Worm (Caenorhabditis elegans) whole organism, L1 larva: ENCODE results near the gene C17G1.14.

Experiments used
- C04F5.9 ChIP-seq: sonication (generic microtip); optimal IDR thresholded peaks from 2 replicates; lab custom pipeline; 2016; ENCODE audit warnings: missing genetic modification characterization, missing compliant biosample characterization
- C34B4.2 ChIP-seq: sonication (generic microtip); optimal IDR thresholded peaks from 2 replicates; lab custom pipeline; 2017; ENCODE audit warnings: mild to moderate bottlenecking, missing genetic modification characterization, missing compliant biosample characterization
- F16B12.6 ChIP-seq: fragments of 150-350 bp; optimal IDR thresholded peaks from 2 replicates; lab custom pipeline; 2014; ENCODE audit warnings: missing biosample characterization, missing genetic modification characterization
- aha-1 ChIP-seq: fragments of 150-350 bp; optimal IDR thresholded peaks from 2 replicates; lab custom pipeline; 2014; ENCODE audit warnings: missing biosample characterization, missing genetic modification characterization
- aly-2 ChIP-seq: fragments of 150-350 bp; optimal IDR thresholded peaks from 2 replicates; lab custom pipeline; 2014; ENCODE audit warnings: missing biosample characterization, missing genetic modification characterization
- blmp-1 ChIP-seq: fragments of 150-350 bp; optimal IDR thresholded peaks from 2 replicates; lab custom pipeline; 2014; ENCODE audit warnings: missing biosample characterization, missing genetic modification characterization
- ceh-63 ChIP-seq: fragments of 200-800 bp; sonication (Bioruptor generic); optimal IDR thresholded peaks from 2 replicates; lab custom pipeline; 2018; ENCODE audit warnings: mild to moderate bottlenecking, missing genetic modification characterization, missing compliant biosample characterization
- ces-1 ChIP-seq: fragments of 150-350 bp; optimal IDR thresholded peaks from 2 replicates; lab custom pipeline; 2014; ENCODE audit warnings: missing biosample characterization, missing genetic modification reagents, missing genetic modification characterization
- dpl-1 ChIP-seq, 3 experiments: fragments of 150-350 bp in 2 of 3; sonication (generic microtip) in 1 of 3; optimal IDR thresholded peaks; 2 replicates each; lab custom pipeline; 2014 to 2017; ENCODE audit warnings: missing biosample characterization in 3 of 3, missing genetic modification characterization in 3 of 3, missing genetic modification reagents in 3 of 3
- egl-13 ChIP-seq: sonication (generic microtip); optimal IDR thresholded peaks from 2 replicates; lab custom pipeline; 2016; ENCODE audit warnings: missing genotype, missing genetic modification reagents, missing genetic modification characterization, missing compliant biosample characterization
- egl-27 ChIP-seq, 2 experiments: fragments of 150-350 bp in 1 of 2; sonication (generic microtip); optimal IDR thresholded peaks; 3 replicates each; lab custom pipeline; 2017 to 2018; ENCODE audit warnings: missing biosample characterization in 2 of 2, missing genetic modification characterization in 2 of 2, missing genetic modification reagents in 2 of 2
- elt-3 ChIP-seq, 6 experiments: fragments of 150-350 bp in 1 of 6; sonication (generic microtip); optimal IDR thresholded peaks; 2 replicates each; lab custom pipeline; 2017 to 2018; ENCODE audit warnings: missing biosample characterization in 6 of 6, missing genetic modification characterization in 6 of 6, inconsistent platforms in 1 of 6
- fkh-8 ChIP-seq: sonication (generic microtip); optimal IDR thresholded peaks from 2 replicates; lab custom pipeline; 2016; ENCODE audit warnings: mild to moderate bottlenecking, missing genetic modification characterization, missing compliant biosample characterization
- fos-1 ChIP-seq: fragments of 150-350 bp; optimal IDR thresholded peaks from 2 replicates; lab custom pipeline; 2014; ENCODE audit warnings: missing biosample characterization, missing genetic modification characterization
- grh-1 ChIP-seq: fragments of 200-800 bp; sonication (Bioruptor generic); IDR thresholded peaks from 2 replicates; pipeline ENCODE4 v1.3.6; 2022; ENCODE audit warnings: missing genetic modification reagents, missing genetic modification characterization, missing compliant biosample characterization
- hlh-17 ChIP-seq: fragments of 200-800 bp; sonication (Bioruptor generic); optimal IDR thresholded peaks from 2 replicates; lab custom pipeline; 2018; ENCODE audit warnings: missing genetic modification characterization, mild to moderate bottlenecking, missing compliant biosample characterization, moderate library complexity, borderline replicate concordance
- hlh-4 ChIP-seq: sonication (generic microtip); optimal IDR thresholded peaks from 2 replicates; lab custom pipeline; 2016; ENCODE audit warnings: mild to moderate bottlenecking, missing genetic modification characterization, missing compliant biosample characterization
- hpl-2 ChIP-seq: fragments of 150-350 bp; optimal IDR thresholded peaks from 2 replicates; lab custom pipeline; 2014; ENCODE audit warnings: missing biosample characterization, missing genetic modification reagents, missing genetic modification characterization
- isw-1 ChIP-seq: fragments of 200-800 bp; sonication (Bioruptor generic); IDR thresholded peaks from 2 replicates; pipeline ENCODE4 v1.3.6; 2022; ENCODE audit warnings: missing genetic modification characterization, missing compliant biosample characterization
- jun-1 ChIP-seq: fragments of 150-350 bp; optimal IDR thresholded peaks from 2 replicates; lab custom pipeline; 2014; ENCODE audit warnings: missing biosample characterization, missing genetic modification reagents, missing genetic modification characterization
- lin-14 ChIP-seq: fragments of 200-800 bp; sonication (Bioruptor generic); optimal IDR thresholded peaks from 2 replicates; lab custom pipeline; 2018; ENCODE audit warnings: mild to moderate bottlenecking, missing genetic modification characterization, moderate library complexity, missing compliant biosample characterization
- lin-35 ChIP-seq, 2 experiments: fragments of 150-350 bp; optimal IDR thresholded peaks; 2 replicates each; lab custom pipeline; 2014; ENCODE audit warnings: missing biosample characterization in 2 of 2, missing genetic modification characterization in 2 of 2, missing genetic modification reagents in 2 of 2
- lsy-2 ChIP-seq, 2 experiments: fragments of 150-350 bp; optimal IDR thresholded peaks; 2 replicates each; lab custom pipeline; 2014; ENCODE audit warnings: missing biosample characterization in 2 of 2, missing genetic modification characterization in 2 of 2
- mab-9 ChIP-seq: fragments of 200-800 bp; sonication (Bioruptor generic); IDR thresholded peaks from 2 replicates; pipeline ENCODE4 v1.3.6; 2022; ENCODE audit warnings: missing genetic modification reagents, missing genetic modification characterization, missing compliant biosample characterization
- mdl-1 ChIP-seq, 2 experiments: fragments of 150-350 bp; optimal IDR thresholded peaks; 2 replicates each; lab custom pipeline; 2014 to 2017; ENCODE audit warnings: missing biosample characterization in 2 of 2, missing genetic modification characterization in 2 of 2, inconsistent platforms in 1 of 2
- mep-1 ChIP-seq: fragments of 150-350 bp; optimal IDR thresholded peaks from 2 replicates; lab custom pipeline; 2014; ENCODE audit warnings: missing biosample characterization, missing genetic modification characterization
- nhr-11 ChIP-seq: fragments of 150-350 bp; optimal IDR thresholded peaks from 2 replicates; lab custom pipeline; 2014; ENCODE audit warnings: missing biosample characterization, missing genetic modification characterization
- nhr-12 ChIP-seq: sonication (generic microtip); optimal IDR thresholded peaks from 2 replicates; lab custom pipeline; 2017; ENCODE audit warnings: missing biosample characterization, missing genetic modification characterization
- nhr-20 ChIP-seq: sonication (generic microtip); optimal IDR thresholded peaks from 2 replicates; lab custom pipeline; 2016; ENCODE audit warnings: mild to moderate bottlenecking, missing genetic modification characterization, missing compliant biosample characterization
- nhr-28 ChIP-seq: fragments of 150-350 bp; optimal IDR thresholded peaks from 2 replicates; lab custom pipeline; 2014; ENCODE audit warnings: missing biosample characterization, missing genetic modification characterization
- nhr-47 ChIP-seq: sonication (generic microtip); optimal IDR thresholded peaks from 2 replicates; lab custom pipeline; 2016; ENCODE audit warnings: mild to moderate bottlenecking, missing genetic modification characterization, moderate library complexity, missing compliant biosample characterization
- nhr-77 ChIP-seq: fragments of 150-350 bp; optimal IDR thresholded peaks from 2 replicates; lab custom pipeline; 2014; ENCODE audit warnings: missing biosample characterization, missing genetic modification characterization
- pax-3 ChIP-seq: fragments of 200-800 bp; sonication (Bioruptor generic); optimal IDR thresholded peaks from 2 replicates; lab custom pipeline; 2018; ENCODE audit warnings: mild to moderate bottlenecking, missing genetic modification characterization, moderate library complexity, missing compliant biosample characterization
- rnt-1 ChIP-seq: sonication (generic microtip); optimal IDR thresholded peaks from 2 replicates; lab custom pipeline; 2016; ENCODE audit warnings: mild to moderate bottlenecking, missing genetic modification characterization, moderate library complexity, missing compliant biosample characterization
- snpc-4 ChIP-seq: fragments of 150-350 bp; optimal IDR thresholded peaks from 2 replicates; lab custom pipeline; 2014; ENCODE audit warnings: missing biosample characterization, missing genetic modification characterization
- swsn-7 ChIP-seq: sonication (generic microtip); optimal IDR thresholded peaks from 2 replicates; lab custom pipeline; 2016; ENCODE audit warnings: missing genetic modification characterization, missing compliant biosample characterization
- unc-130 ChIP-seq: fragments of 150-350 bp; optimal IDR thresholded peaks from 2 replicates; lab custom pipeline; 2017; ENCODE audit warnings: missing biosample characterization, missing genetic modification characterization, inconsistent platforms
- unc-86 ChIP-seq: sonication (generic microtip); optimal IDR thresholded peaks from 2 replicates; lab custom pipeline; 2016; ENCODE audit warnings: missing genetic modification characterization, missing compliant biosample characterization
- vab-15 ChIP-seq: sonication (generic microtip); optimal IDR thresholded peaks from 2 replicates; lab custom pipeline; 2017; ENCODE audit warnings: missing genotype, mild to moderate bottlenecking, missing genetic modification characterization, missing compliant biosample characterization
- zip-4 ChIP-seq: fragments of 200-800 bp; sonication (Bioruptor generic); optimal IDR thresholded peaks from 2 replicates; lab custom pipeline; 2018; ENCODE audit warnings: mild to moderate bottlenecking, missing genetic modification characterization, moderate library complexity, missing compliant biosample characterization
- ztf-4 ChIP-seq: fragments of 150-350 bp; optimal IDR thresholded peaks from 2 replicates; lab custom pipeline; 2014; ENCODE audit warnings: missing biosample characterization, missing genetic modification characterization

Gene C17G1.14

ce11 chrX:9899426-9900131, 39.0 kb upstream of the C17G1.14 start, which contains the start of gene phf-34 (continued):
- TF ChIP-seq nhr-12 (tag; lab: Kevin White, UChicago), result no peak
- TF ChIP-seq elt-3 (tag; optimal IDR thresholded peaks at IDR 0.05; lab: Kevin White, UChicago), result no peak
- TF ChIP-seq swsn-7 (tag; lab: Kevin White, UChicago), result peak; percentile 54
- TF ChIP-seq hlh-17, result no peak
- TF ChIP-seq pax-3 (tag; lab: Kevin White, UChicago), result no peak
- no peak for TF ChIP-seq fos-1
- TF ChIP-seq C34B4.2 (tag; lab: Kevin White, UChicago), result no peak
- peak; percentile 1 for TF ChIP-seq jun-1 (tag; lab: Kevin White, UChicago)
- TF ChIP-seq ces-1, result no peak
- TF ChIP-seq snpc-4, result peak; percentile 32
- TF ChIP-seq nhr-11 (tag; lab: Kevin White, UChicago), result no peak
- TF ChIP-seq unc-86 (tag; lab: Kevin White, UChicago), result peak; percentile 19
- no peak for TF ChIP-seq aly-2 (tag; lab: Kevin White, UChicago)
- TF ChIP-seq ceh-63 (GFP tag; lab: Kevin White, UChicago), result no peak
- no peak for TF ChIP-seq nhr-77 (tag; lab: Kevin White, UChicago)
- no peak for TF ChIP-seq rnt-1 (tag; lab: Kevin White, UChicago)
- no peak for TF ChIP-seq hlh-4 (tag; lab: Kevin White, UChicago)
- TF ChIP-seq egl-13 (tag; lab: Kevin White, UChicago), result peak; percentile 13
- no peak for TF ChIP-seq F16B12.6
- TF ChIP-seq nhr-20 (tag; lab: Kevin White, UChicago), result peak; percentile 39
- peak; percentile 17 to 26 for TF ChIP-seq lin-35 (GFP tag; optimal IDR thresholded peaks at IDR 0.05; lab: Kevin White, UChicago)
- TF ChIP-seq aha-1, result no peak
- TF ChIP-seq lin-14, result peak; percentile 88
- no peak for TF ChIP-seq C04F5.9
- TF ChIP-seq nhr-47, result peak; percentile 54
- TF ChIP-seq dpl-1 (GFP tag; optimal IDR thresholded peaks at IDR 0.05; lab: Kevin White, UChicago), result peak in 1 of 3 experiments; percentile 25

- TF ChIP-seq mdl-1 (tag; optimal IDR thresholded peaks at IDR 0.05; lab: Kevin White, UChicago) (no peak), fkh-8 (tag; lab: Kevin White, UChicago) (no peak), unc-130 (tag; lab: Kevin White, UChicago) (no peak), pax-3 (tag; lab: Kevin White, UChicago) (no peak), vab-15 (tag; lab: Kevin White, UChicago) (no peak), blmp-1 (tag; lab: Kevin White, UChicago) (no peak), egl-27 (tag; optimal IDR thresholded peaks at IDR 0.05; lab: Kevin White, UChicago) (no peak), ztf-4 (tag; lab: Kevin White, UChicago) (no peak), grh-1 (GFP tag; lab: Robert Waterston, UW) (no peak), nhr-20 (tag; lab: Kevin White, UChicago) (no peak), nhr-28 (no peak), ces-1 (no peak), mep-1 (no peak), lin-14 (no peak), hpl-2 (no peak), zip-4 (GFP tag; lab: Kevin White, UChicago) (no peak), lsy-2 (tag; optimal IDR thresholded peaks at IDR 0.05; lab: Kevin White, UChicago) (no peak), isw-1 (GFP tag; lab: Robert Waterston, UW) (no peak), mab-9 (no peak)
- TF ChIP-seq, all 84 proteins: peak for 0
These were observed 32.8 kb upstream of the C17G1.14 start, which contains the start of gene F21G4.5 for ce11 chrX:9905840-9906239. F21G4.5 (plus strand) TSS chrX:9906140.
